Worm (Caenorhabditis elegans) whole organism, mixed stage, embryonic: ENCODE measurements around the gene F52D2.12.

Experiments used
- M03D4.4 ChIP-seq: sonication (generic microtip); optimal IDR thresholded peaks from 2 replicates; lab custom pipeline; 2017; ENCODE audit warnings: mild to moderate bottlenecking, missing genetic modification characterization, missing compliant biosample characterization
- bed-3 ChIP-seq: fragments of 200-800 bp; sonication (Bioruptor generic); optimal IDR thresholded peaks from 3 replicates; lab custom pipeline; 2018; ENCODE audit warnings: mild to moderate bottlenecking, missing genetic modification characterization, moderate library complexity, missing compliant biosample characterization
- blmp-1 ChIP-seq: fragments of 150-350 bp; optimal IDR thresholded peaks from 2 replicates; lab custom pipeline; 2014; ENCODE audit warnings: missing biosample characterization, missing genetic modification characterization
- ceh-39 ChIP-seq: fragments of 150-350 bp; optimal IDR thresholded peaks from 2 replicates; lab custom pipeline; 2014; ENCODE audit warnings: missing biosample characterization, missing genetic modification characterization
- ceh-43 ChIP-seq: fragments of 200-800 bp; sonication (Bioruptor generic); optimal IDR thresholded peaks from 2 replicates; lab custom pipeline; 2018; ENCODE audit warnings: mild to moderate bottlenecking, missing genetic modification characterization, moderate library complexity, missing compliant biosample characterization
- ceh-83 ChIP-seq: fragments of 200-800 bp; sonication (Bioruptor generic); optimal IDR thresholded peaks from 2 replicates; lab custom pipeline; 2018; ENCODE audit warnings: mild to moderate bottlenecking, missing genetic modification characterization, missing compliant biosample characterization
- ces-1 ChIP-seq: fragments of 150-350 bp; optimal IDR thresholded peaks from 2 replicates; lab custom pipeline; 2014; ENCODE audit warnings: missing biosample characterization, missing genetic modification reagents, missing genetic modification characterization
- cnd-1 ChIP-seq: fragments of 200-800 bp; sonication (Bioruptor generic); optimal IDR thresholded peaks from 2 replicates; lab custom pipeline; 2018; ENCODE audit warnings: mild to moderate bottlenecking, missing genetic modification characterization, missing compliant biosample characterization
- drap-1 ChIP-seq: fragments of 200-800 bp; sonication (Bioruptor generic); optimal IDR thresholded peaks from 3 replicates; lab custom pipeline; 2018; ENCODE audit warnings: mild to moderate bottlenecking, missing genetic modification characterization, missing compliant biosample characterization
- elt-3 ChIP-seq: fragments of 150-350 bp; optimal IDR thresholded peaks from 2 replicates; lab custom pipeline; 2014; ENCODE audit warnings: missing biosample characterization, missing genetic modification characterization
- flh-1 ChIP-seq: fragments of 200-800 bp; sonication (Bioruptor generic); optimal IDR thresholded peaks from 2 replicates; lab custom pipeline; 2018; ENCODE audit warnings: mild to moderate bottlenecking, missing genetic modification characterization, moderate library complexity, missing compliant biosample characterization
- ham-2 ChIP-seq: fragments of 200-800 bp; sonication (Bioruptor generic); optimal IDR thresholded peaks from 2 replicates; lab custom pipeline; 2018; ENCODE audit warnings: mild to moderate bottlenecking, missing genetic modification characterization, missing compliant biosample characterization
- hlh-1 ChIP-seq: fragments of 150-350 bp; optimal IDR thresholded peaks from 2 replicates; lab custom pipeline; 2014; ENCODE audit warnings: missing biosample characterization, missing genetic modification reagents, missing genetic modification characterization
- lin-13 ChIP-seq: fragments of 150-350 bp; optimal IDR thresholded peaks from 2 replicates; lab custom pipeline; 2014; ENCODE audit warnings: missing biosample characterization, missing genetic modification characterization
- lin-32 ChIP-seq: fragments of 200-800 bp; sonication (Bioruptor generic); optimal IDR thresholded peaks from 2 replicates; lab custom pipeline; 2018; ENCODE audit warnings: mild to moderate bottlenecking, missing genetic modification characterization, missing compliant biosample characterization
- lsy-2 ChIP-seq: fragments of 150-350 bp; optimal IDR thresholded peaks from 2 replicates; lab custom pipeline; 2014; ENCODE audit warnings: missing biosample characterization, missing genetic modification characterization
- mab-5 ChIP-seq: fragments of 150-350 bp; optimal IDR thresholded peaks from 2 replicates; lab custom pipeline; 2014; ENCODE audit warnings: missing biosample characterization, missing genetic modification characterization
- mep-1 ChIP-seq: fragments of 150-350 bp; optimal IDR thresholded peaks from 2 replicates; lab custom pipeline; 2017; ENCODE audit warnings: missing biosample characterization, missing genetic modification reagents, missing genetic modification characterization, inconsistent platforms
- nhr-12 ChIP-seq: fragments of 150-350 bp; optimal IDR thresholded peaks from 2 replicates; lab custom pipeline; 2014; ENCODE audit warnings: missing biosample characterization, missing genetic modification characterization
- nhr-2 ChIP-seq: fragments of 150-350 bp; optimal IDR thresholded peaks from 2 replicates; lab custom pipeline; 2014; ENCODE audit warnings: missing biosample characterization, missing genetic modification characterization
- nhr-237 ChIP-seq: fragments of 150-350 bp; optimal IDR thresholded peaks from 2 replicates; lab custom pipeline; 2014; ENCODE audit warnings: missing biosample characterization, missing genetic modification characterization
- nhr-76 ChIP-seq: sonication (generic microtip); optimal IDR thresholded peaks from 2 replicates; lab custom pipeline; 2017; ENCODE audit warnings: missing biosample characterization, missing genetic modification characterization
- pha-4 ChIP-seq: fragments of 150-350 bp; optimal IDR thresholded peaks from 2 replicates; lab custom pipeline; 2018; ENCODE audit warnings: missing biosample characterization, missing genetic modification reagents, missing genetic modification characterization
- sem-2 ChIP-seq: fragments of 200-800 bp; sonication (Bioruptor generic); optimal IDR thresholded peaks from 2 replicates; lab custom pipeline; 2018; ENCODE audit warnings: mild to moderate bottlenecking, missing genetic modification characterization, missing compliant biosample characterization
- snpc-4 ChIP-seq: fragments of 150-350 bp; optimal IDR thresholded peaks from 2 replicates; lab custom pipeline; 2014; ENCODE audit warnings: missing biosample characterization, missing genetic modification characterization
- sptf-1 ChIP-seq: sonication (generic microtip); optimal IDR thresholded peaks from 2 replicates; lab custom pipeline; 2017; ENCODE audit warnings: mild to moderate bottlenecking, missing genetic modification characterization, moderate library complexity, missing compliant biosample characterization
- tbx-8 ChIP-seq: fragments of 200-800 bp; sonication (Bioruptor generic); optimal IDR thresholded peaks from 2 replicates; lab custom pipeline; 2018; ENCODE audit warnings: mild to moderate bottlenecking, missing genetic modification characterization, moderate library complexity, missing compliant biosample characterization
- unc-120 ChIP-seq: sonication (generic microtip); optimal IDR thresholded peaks from 2 replicates; lab custom pipeline; 2017; ENCODE audit warnings: missing genetic modification characterization, missing compliant biosample characterization; ENCODE audit not compliant: poor library complexity, severe bottlenecking
- unc-39 ChIP-seq: fragments of 150-350 bp; optimal IDR thresholded peaks from 2 replicates; lab custom pipeline; 2014; ENCODE audit warnings: missing biosample characterization, missing genetic modification characterization
- zip-8 ChIP-seq: fragments of 150-350 bp; optimal IDR thresholded peaks from 2 replicates; lab custom pipeline; 2014; ENCODE audit warnings: missing biosample characterization, missing genetic modification characterization
- ztf-11 ChIP-seq: fragments of 150-350 bp; optimal IDR thresholded peaks from 2 replicates; lab custom pipeline; 2014; ENCODE audit warnings: missing biosample characterization, missing genetic modification characterization

Gene F52D2.12

DNA sequence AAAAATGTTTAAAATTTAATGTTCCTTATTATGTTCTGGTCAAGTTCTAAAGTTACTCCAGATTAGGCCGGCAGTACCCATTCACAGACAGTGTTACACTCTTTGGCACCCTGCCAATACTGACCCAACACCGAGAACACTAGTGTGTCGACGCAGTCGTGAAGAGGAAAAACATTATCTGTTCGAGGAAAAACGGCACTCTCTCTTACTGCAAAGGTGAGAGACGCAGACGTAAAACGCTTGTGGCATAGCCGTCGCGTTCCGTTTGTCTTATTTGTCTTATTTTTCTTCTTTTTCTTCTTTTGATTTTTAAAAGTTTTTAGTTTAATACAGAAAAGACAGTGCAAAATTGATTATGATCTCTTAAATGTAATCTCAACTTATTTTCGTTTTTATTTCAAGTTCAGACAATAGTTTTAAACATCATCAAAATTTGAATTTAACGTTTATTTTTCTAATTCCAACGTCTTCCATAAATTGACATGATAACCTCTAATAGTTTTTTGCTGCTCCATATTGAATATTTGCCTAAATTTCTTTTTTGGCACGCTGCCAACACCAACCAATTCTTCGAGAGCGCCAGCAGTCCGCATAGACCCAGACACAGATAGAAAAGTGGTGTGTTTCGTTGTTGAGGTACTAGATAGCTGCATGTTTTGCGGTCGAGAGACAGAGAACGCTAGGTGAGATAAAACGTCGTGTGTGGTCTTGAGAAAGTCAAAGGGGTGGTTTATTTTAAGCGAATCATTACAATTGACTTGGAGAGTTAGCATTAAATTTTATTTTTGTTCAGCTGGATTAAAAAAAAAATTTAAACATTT lies 16.7 kb upstream of the F52D2.12 start:
- TF ChIP-seq snpc-4 (tag; lab: Kevin White, UChicago) (no peak), ham-2 (GFP tag; lab: Kevin White, UChicago) (peak; percentile 66), blmp-1 (no peak), lin-13 (tag; lab: Kevin White, UChicago) (peak; percentile 16), unc-39 (tag; lab: Kevin White, UChicago) (no peak), sem-2 (GFP tag; lab: Kevin White, UChicago) (no peak), nhr-12 (no peak), nhr-237 (peak; percentile 19), M03D4.4 (tag; lab: Kevin White, UChicago) (no peak), flh-1 (no peak), mep-1 (no peak), ceh-39 (no peak), cnd-1 (tag; lab: Kevin White, UChicago) (no peak), drap-1 (no peak), hlh-1 (peak; percentile 35), nhr-2 (peak; percentile 20)
- TF ChIP-seq, all 35 proteins: peak for 5

DNA sequence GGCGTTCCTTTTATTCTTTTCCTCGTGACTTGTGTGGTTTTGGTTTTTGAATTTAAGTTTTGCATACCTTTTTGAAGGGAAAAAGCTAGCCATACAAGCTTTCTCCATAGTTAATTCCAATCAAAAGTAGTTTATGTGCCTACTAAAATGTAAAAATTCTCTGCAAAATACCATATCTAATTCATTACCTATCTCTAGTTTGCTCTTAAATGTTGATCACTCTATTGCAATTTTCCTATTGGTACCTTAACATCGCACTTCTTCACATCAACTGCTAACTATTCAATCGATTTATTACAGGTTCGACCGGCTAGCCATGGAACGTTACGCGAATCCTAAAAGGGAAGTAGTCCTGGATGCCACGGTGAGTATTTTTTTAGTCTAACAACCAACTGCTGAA lies 15.5 kb upstream of the F52D2.12 start, which contains the start of gene F52D2.7:
Gene F52D2.7, plus strand, starts transcription at position 301 of the 400 bp plus-strand sequence.
- TF ChIP-seq sptf-1 (tag; lab: Kevin White, UChicago) = no peak
- no peak for TF ChIP-seq ceh-43
- no peak for TF ChIP-seq nhr-76
- TF ChIP-seq bed-3 (GFP tag; lab: Kevin White, UChicago) = no peak
- TF ChIP-seq nhr-237 = no peak

DNA sequence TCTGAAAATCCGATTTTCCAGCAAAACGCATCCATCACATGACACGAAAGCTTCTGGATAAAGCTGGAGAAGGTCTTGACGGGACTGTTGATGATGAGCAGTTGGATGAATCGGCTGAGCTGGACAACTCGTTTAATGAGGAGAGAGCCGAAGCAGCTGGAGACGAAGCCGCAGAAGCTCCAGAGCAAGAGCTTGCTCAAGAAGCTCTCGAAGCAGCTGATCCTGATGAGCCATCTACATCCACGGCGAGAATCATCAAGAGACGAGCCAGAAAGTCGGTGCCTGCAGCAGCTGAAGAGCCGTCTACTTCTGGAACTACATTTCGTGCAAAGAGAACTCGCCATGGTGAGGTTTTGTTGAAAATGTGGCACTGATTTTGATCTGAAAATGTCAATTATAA lies 13.4 kb upstream of the F52D2.12 start:
- TF ChIP-seq unc-120 (tag; lab: Kevin White, UChicago) = no peak
- TF ChIP-seq hlh-1 = no peak
- TF ChIP-seq ceh-43 = no peak
- no peak for TF ChIP-seq mep-1

DNA sequence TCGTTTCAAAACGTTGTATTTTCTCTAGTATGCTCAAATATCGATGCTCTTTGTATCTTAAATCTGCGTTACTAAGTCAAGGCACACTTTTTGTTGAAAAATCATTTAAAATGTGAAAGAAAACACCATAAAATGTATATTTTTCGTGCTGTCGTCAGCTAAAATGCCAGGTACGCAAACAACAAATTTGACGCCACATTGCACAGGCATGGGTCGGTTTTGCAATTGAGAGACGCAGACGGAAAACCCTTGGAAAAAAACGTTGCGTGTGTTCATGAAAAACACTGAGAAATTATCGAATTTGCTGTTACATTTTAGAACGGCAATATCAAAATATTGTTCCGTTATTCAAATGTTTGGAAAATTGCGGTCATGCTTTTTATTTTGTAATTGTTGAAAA lies 13.0 kb upstream of the F52D2.12 start:
- TF ChIP-seq tbx-8 (no peak), hlh-1 (no peak), ceh-43 (no peak), pha-4 (tag; lab: Kevin White, UChicago) (peak; percentile 11), ces-1 (peak; percentile 21), mab-5 (tag; lab: Kevin White, UChicago) (no peak), nhr-237 (peak; percentile 40), elt-3 (tag; lab: Kevin White, UChicago) (no peak), lin-32 (no peak), blmp-1 (no peak), lsy-2 (tag; lab: Kevin White, UChicago) (no peak), ztf-11 (tag; lab: Kevin White, UChicago) (no peak), ceh-83 (no peak), sem-2 (GFP tag; lab: Kevin White, UChicago) (no peak), cnd-1 (tag; lab: Kevin White, UChicago) (no peak), mep-1 (peak; percentile 67), zip-8 (tag; lab: Kevin White, UChicago) (no peak), nhr-2 (no peak), lin-13 (tag; lab: Kevin White, UChicago) (peak; percentile 25), M03D4.4 (tag; lab: Kevin White, UChicago) (no peak), sptf-1 (tag; lab: Kevin White, UChicago) (no peak), bed-3 (GFP tag; lab: Kevin White, UChicago) (no peak), drap-1 (no peak), ham-2 (GFP tag; lab: Kevin White, UChicago) (no peak), nhr-12 (no peak), unc-39 (tag; lab: Kevin White, UChicago) (no peak), ceh-39 (no peak)

DNA sequence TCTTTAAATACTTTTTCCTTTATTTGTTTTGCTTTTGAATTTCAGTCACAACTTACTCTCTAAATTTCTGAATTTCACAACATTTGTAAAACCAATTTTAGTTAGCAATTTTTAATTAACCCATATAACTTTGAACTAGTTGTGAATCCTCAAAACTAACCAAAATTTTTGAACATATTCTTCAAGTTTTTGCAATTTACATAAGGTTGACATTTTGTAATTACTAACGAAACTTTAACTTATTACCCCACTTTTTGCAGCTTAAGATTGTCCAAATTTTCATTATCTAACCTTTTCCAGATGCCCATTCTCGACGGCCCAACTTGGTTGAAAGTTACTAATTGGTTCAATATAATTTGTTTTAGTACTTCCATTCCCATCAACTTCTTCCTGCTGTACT lies 8.2 kb upstream of the F52D2.12 start, which contains the start of gene str-79:
Gene str-79, plus strand, starts transcription at position 301 of the 400 bp plus-strand sequence.
- no peak for TF ChIP-seq bed-3 (GFP tag; lab: Kevin White, UChicago)
- no peak for TF ChIP-seq unc-39 (tag; lab: Kevin White, UChicago)
- no peak for TF ChIP-seq nhr-237
- no peak for TF ChIP-seq tbx-8
- TF ChIP-seq ham-2 (GFP tag; lab: Kevin White, UChicago) = no peak
- TF ChIP-seq sem-2 (GFP tag; lab: Kevin White, UChicago) = no peak
- no peak for TF ChIP-seq drap-1
